Fruit fly (Drosophila melanogaster): ENCODE results near the gene Cad99C.

The Cad99C gene

dm6 chr3R:29829228-29829786, 12.2 kb upstream of the Cad99C start:
- TF ChIP-seq psq (optimal IDR thresholded peaks at IDR 0.05) (no peak), insv (optimal IDR thresholded peaks at IDR 0.05) (no peak), ttk (optimal IDR thresholded peaks at IDR 0.05) (no peak), Myc (optimal IDR thresholded peaks at IDR 0.05) (no peak), Sin3A (optimal IDR thresholded peaks at IDR 0.05) (no peak)

- no peak for TF ChIP-seq ttk (optimal IDR thresholded peaks at IDR 0.05)
- no peak for TF ChIP-seq Sin3A (optimal IDR thresholded peaks at IDR 0.05)
- no peak for TF ChIP-seq Myc (optimal IDR thresholded peaks at IDR 0.05)
- TF ChIP-seq psq (optimal IDR thresholded peaks at IDR 0.05) = no peak
- no peak for TF ChIP-seq h (optimal IDR thresholded peaks at IDR 0.05)
- TF ChIP-seq insv (optimal IDR thresholded peaks at IDR 0.05) = no peak
Observed at dm6 chr3R:29830925-29831324, 10.5 kb upstream of the Cad99C start.

- TF ChIP-seq h (optimal IDR thresholded peaks at IDR 0.05) = no peak
- TF ChIP-seq ttk (optimal IDR thresholded peaks at IDR 0.05) = no peak
- TF ChIP-seq insv (optimal IDR thresholded peaks at IDR 0.05) = no peak
- no peak for TF ChIP-seq Myc (optimal IDR thresholded peaks at IDR 0.05)
- TF ChIP-seq Sin3A (optimal IDR thresholded peaks at IDR 0.05) = no peak
- TF ChIP-seq psq (optimal IDR thresholded peaks at IDR 0.05) = no peak
Observed at dm6 chr3R:29834759-29835709, 6.4 kb upstream of the Cad99C start, which contains the start of gene Atg16. Atg16 (minus strand) TSS chr3R:29835101.

DNA sequence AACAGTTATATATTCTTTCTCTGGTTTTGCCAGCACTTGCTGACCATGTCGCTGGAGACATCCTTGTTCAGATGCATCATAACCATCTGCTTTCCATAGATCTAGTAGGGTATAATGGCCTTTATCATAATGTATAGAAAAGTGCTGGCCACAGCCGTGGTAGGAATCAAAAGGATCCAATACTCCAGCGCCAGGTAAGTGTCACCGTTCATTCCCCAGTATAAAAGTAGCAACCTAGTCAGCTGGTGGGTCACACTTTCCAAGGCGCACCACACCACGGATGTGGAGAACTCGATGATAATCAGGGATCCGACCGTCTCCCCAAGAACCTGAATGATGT, 5.8 kb upstream of the Cad99C start, which contains the start of gene Prtl99C:
Prtl99C (plus strand) TSS at position 241 of the 340 bp plus-strand sequence.
- TF ChIP-seq Sin3A (optimal IDR thresholded peaks at IDR 0.05) (no peak), insv (optimal IDR thresholded peaks at IDR 0.05) (no peak), Myc (optimal IDR thresholded peaks at IDR 0.05) (no peak), psq (optimal IDR thresholded peaks at IDR 0.05) (no peak), h (optimal IDR thresholded peaks at IDR 0.05) (no peak), ttk (optimal IDR thresholded peaks at IDR 0.05) (no peak)

- TF ChIP-seq ttk (optimal IDR thresholded peaks at IDR 0.05) (no peak), insv (optimal IDR thresholded peaks at IDR 0.05) (no peak), h (optimal IDR thresholded peaks at IDR 0.05) (no peak), Sin3A (optimal IDR thresholded peaks at IDR 0.05) (no peak), Myc (optimal IDR thresholded peaks at IDR 0.05) (no peak), psq (optimal IDR thresholded peaks at IDR 0.05) (no peak)
Observed at dm6 chr3R:29836188-29836587, 5.3 kb upstream of the Cad99C start, which contains the start of gene CG42592. CG42592 (minus strand) TSS chr3R:29836288.

DNA sequence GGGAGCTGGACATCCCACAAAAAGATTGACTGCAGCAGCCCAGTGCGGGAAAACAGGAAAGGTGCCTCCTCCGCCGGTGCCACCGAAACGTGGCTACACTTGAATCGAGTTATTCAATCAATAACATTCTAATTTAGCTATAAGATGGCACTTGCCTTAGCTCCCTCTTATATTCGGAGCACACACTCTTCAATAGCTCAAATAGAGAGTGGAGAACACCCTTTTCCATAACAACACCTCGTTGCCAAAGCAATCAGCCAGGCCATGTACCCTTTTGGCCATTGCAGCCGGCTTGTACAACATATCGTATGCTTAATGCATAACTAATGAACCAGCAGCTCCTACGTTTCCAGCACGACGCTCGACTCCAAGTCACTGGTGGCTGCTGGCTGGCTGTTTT, 3.7 kb upstream of the Cad99C start:
- TF ChIP-seq psq (optimal IDR thresholded peaks at IDR 0.05) = no peak
- TF ChIP-seq h (optimal IDR thresholded peaks at IDR 0.05) = no peak
- no peak for TF ChIP-seq insv (optimal IDR thresholded peaks at IDR 0.05)
- TF ChIP-seq Sin3A (optimal IDR thresholded peaks at IDR 0.05) = no peak
- no peak for TF ChIP-seq ttk (optimal IDR thresholded peaks at IDR 0.05)
- TF ChIP-seq Myc (optimal IDR thresholded peaks at IDR 0.05) = no peak

DNA sequence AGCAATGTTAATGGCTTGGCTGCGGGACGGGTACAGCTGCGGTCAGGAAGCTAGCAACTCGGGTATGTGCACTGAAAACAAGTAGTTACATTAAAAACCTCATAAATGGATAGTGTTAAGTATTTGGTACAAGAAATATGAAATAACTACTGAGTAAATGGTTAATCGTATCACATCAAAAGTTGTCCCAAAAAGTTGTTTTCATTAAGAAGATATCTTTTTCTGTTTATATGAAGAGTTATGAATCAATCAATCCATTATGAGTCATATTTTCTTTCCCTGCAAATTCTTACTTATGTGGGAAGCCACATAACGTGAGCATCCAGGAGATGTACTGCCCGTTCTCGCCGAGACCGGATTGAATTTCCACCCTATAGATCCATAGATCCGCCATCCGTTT, 2.7 kb upstream of the Cad99C start:
- no peak for TF ChIP-seq insv (optimal IDR thresholded peaks at IDR 0.05)
- TF ChIP-seq Myc (optimal IDR thresholded peaks at IDR 0.05) = no peak
- no peak for TF ChIP-seq psq (optimal IDR thresholded peaks at IDR 0.05)
- no peak for TF ChIP-seq ttk (optimal IDR thresholded peaks at IDR 0.05)
- no peak for TF ChIP-seq Sin3A (optimal IDR thresholded peaks at IDR 0.05)
- TF ChIP-seq h (optimal IDR thresholded peaks at IDR 0.05) = no peak

DNA sequence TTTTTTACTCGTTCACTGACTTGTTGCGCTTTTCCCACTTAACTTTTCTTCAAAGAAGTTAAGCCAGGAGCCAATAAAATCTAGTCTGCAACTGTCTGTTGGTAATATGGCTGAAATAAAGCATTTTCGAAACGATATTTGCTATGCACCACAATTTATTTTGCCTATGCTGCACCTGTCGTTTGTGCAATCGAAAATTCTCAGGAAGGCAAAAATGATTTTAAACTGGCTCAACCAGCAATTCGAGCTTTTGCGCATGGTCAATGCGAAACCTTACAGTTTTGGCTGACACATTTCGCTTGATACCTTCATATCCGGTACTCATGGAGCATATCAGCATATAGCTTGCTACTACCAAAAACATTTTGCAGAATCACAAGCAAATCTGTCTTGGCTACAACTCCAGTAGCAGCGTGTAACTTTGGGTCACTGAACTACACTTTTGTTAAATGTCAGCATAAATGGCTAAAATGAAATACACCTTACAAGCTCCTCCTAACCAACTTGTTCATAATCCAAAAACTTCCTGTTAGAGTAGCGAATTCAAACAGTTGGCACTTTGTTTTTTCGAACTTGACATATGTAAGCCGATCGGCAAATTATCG, 1.6 kb upstream of the Cad99C start:
- TF ChIP-seq psq (optimal IDR thresholded peaks at IDR 0.05) (no peak), insv (optimal IDR thresholded peaks at IDR 0.05) (no peak), Sin3A (optimal IDR thresholded peaks at IDR 0.05) (no peak), ttk (optimal IDR thresholded peaks at IDR 0.05) (no peak), h (optimal IDR thresholded peaks at IDR 0.05) (no peak), Myc (optimal IDR thresholded peaks at IDR 0.05) (no peak)

- TF ChIP-seq ttk (optimal IDR thresholded peaks at IDR 0.05) (no peak), Sin3A (optimal IDR thresholded peaks at IDR 0.05) (no peak), insv (optimal IDR thresholded peaks at IDR 0.05) (no peak), psq (optimal IDR thresholded peaks at IDR 0.05) (no peak), Myc (optimal IDR thresholded peaks at IDR 0.05) (no peak), h (optimal IDR thresholded peaks at IDR 0.05) (no peak)
Observed at dm6 chr3R:29847126-29847525, 5.7 kb downstream of the Cad99C start.

DNA sequence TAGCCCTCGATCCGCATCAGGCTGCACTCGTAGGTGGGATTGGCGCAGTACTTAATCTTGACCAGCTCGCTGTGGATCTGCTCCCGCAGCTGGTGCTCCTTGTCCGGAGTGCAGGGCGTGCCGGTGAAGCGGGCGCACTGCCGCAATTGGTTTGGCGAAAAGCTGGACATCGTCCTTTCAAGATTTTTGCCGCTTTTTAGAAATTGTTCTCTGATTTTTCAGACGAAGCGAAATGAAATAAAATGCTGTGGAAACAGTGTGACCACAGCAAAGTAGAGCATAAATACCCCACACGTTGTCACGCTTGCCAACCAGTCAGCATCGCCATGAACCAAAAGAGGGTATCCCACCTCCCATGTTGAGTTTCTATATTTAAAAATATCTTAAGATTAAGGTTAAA, 15.8 kb downstream of the Cad99C start, which contains the start of gene dgt1:
dgt1 (minus strand) TSS at position 264 of the 400 bp plus-strand sequence.
- TF ChIP-seq Myc (optimal IDR thresholded peaks at IDR 0.05) = no peak
- no peak for TF ChIP-seq h (optimal IDR thresholded peaks at IDR 0.05)
- no peak for TF ChIP-seq Sin3A (optimal IDR thresholded peaks at IDR 0.05)
- no peak for TF ChIP-seq psq (optimal IDR thresholded peaks at IDR 0.05)
- TF ChIP-seq ttk (optimal IDR thresholded peaks at IDR 0.05) = no peak
- TF ChIP-seq insv (optimal IDR thresholded peaks at IDR 0.05) = no peak

dm6 chr3R:29858806-29859205, 17.3 kb downstream of the Cad99C start, which contains the start of gene CG7824:
CG7824 (minus strand) TSS chr3R:29858936.
- no peak for TF ChIP-seq ttk (optimal IDR thresholded peaks at IDR 0.05)

- TF ChIP-seq psq (optimal IDR thresholded peaks at IDR 0.05) (no peak), ttk (optimal IDR thresholded peaks at IDR 0.05) (no peak), Sin3A (optimal IDR thresholded peaks at IDR 0.05) (no peak), Myc (optimal IDR thresholded peaks at IDR 0.05) (no peak), h (optimal IDR thresholded peaks at IDR 0.05) (no peak), insv (optimal IDR thresholded peaks at IDR 0.05) (no peak)
Observed at dm6 chr3R:29859763-29860162, 18.3 kb downstream of the Cad99C start.
